Worm (Caenorhabditis elegans): Measurements from ENCODE around the gene eef-1B.2.

Gene eef-1B.2

DNA sequence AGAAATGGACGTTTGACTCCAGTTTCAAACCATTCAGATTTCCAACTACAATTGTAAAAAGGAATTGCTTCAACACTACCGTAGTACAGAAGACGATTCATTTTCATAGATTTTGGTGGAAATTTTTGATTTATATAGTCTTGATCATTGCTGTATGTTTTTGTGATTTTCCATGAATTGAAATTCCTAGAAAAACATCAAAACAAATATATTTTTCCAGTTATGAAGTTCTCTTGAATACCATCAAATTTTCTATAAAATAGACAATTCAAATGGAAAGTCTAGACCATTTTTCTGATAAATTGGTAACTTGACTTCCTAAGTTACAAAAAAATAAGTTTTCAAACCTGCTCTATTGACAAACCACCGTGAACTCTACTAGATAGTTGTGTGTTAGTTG is 31.7 kb downstream of the eef-1B.2 start, which contains the start of gene srt-48:
Gene srt-48 (minus strand): TSS at position 101 of the 400 bp plus-strand sequence.
- TF ChIP-seq dpl-1 (GFP tag; optimal IDR thresholded peaks at IDR 0.05) (no peak), ztf-11 (tag; optimal IDR thresholded peaks at IDR 0.05) (no peak), pag-3 (tag; optimal IDR thresholded peaks at IDR 0.05; ENCODE audit: borderline replicate concordance, insufficient read depth) (no peak), hpl-2 (GFP tag; optimal IDR thresholded peaks at IDR 0.05) (no peak), nhr-84 (tag; optimal IDR thresholded peaks at IDR 0.05) (no peak), lin-39 (tag; optimal IDR thresholded peaks at IDR 0.05) (no peak), ces-1 (GFP tag; optimal IDR thresholded peaks at IDR 0.05) (no peak), tbx-2 (tag; optimal IDR thresholded peaks at IDR 0.05) (no peak), alr-1 (tag; optimal IDR thresholded peaks at IDR 0.05; ENCODE audit: borderline replicate concordance) (no peak), lin-14 (GFP tag; optimal IDR thresholded peaks at IDR 0.05) (no peak), swsn-7 (tag; optimal IDR thresholded peaks at IDR 0.05) (no peak), vab-15 (tag; optimal IDR thresholded peaks at IDR 0.05) (no peak), jun-1 (tag; optimal IDR thresholded peaks at IDR 0.05) (no peak), aly-2 (tag; optimal IDR thresholded peaks at IDR 0.05) (no peak), ceh-8 (GFP tag; optimal IDR thresholded peaks at IDR 0.05) (no peak)

DNA sequence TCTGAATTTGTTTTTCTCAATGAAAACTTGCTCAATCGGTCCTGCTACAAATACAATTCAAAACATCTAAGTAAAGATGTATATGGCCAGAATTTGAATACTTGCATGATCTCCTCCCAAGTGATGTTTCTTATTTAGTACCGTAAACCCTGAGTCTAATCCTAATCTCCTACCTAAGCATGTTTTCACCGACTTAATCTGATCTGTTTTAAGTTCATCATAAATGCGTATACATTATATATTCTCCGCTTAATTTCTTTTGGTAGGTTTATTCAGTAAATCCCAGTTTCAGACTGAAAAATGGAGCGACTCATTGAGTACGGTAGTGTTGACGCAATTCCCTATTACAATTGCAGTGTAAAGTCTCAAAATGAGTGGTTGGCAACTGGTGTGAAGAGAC is 37.3 kb downstream of the eef-1B.2 start, which contains the start of gene srt-50:
Gene srt-50 (plus strand): TSS at position 301 of the 400 bp plus-strand sequence.
- TF ChIP-seq nhr-71 (tag; optimal IDR thresholded peaks at IDR 0.05) (no peak), ceh-90 (tag; optimal IDR thresholded peaks at IDR 0.05) (no peak), nhr-20 (tag; optimal IDR thresholded peaks at IDR 0.05) (no peak), ets-5 (GFP tag; IDR thresholded peaks at IDR 0.05) (no peak), pag-3 (tag; optimal IDR thresholded peaks at IDR 0.05; ENCODE audit: borderline replicate concordance, insufficient read depth) (no peak), unc-86 (tag; optimal IDR thresholded peaks at IDR 0.05) (no peak), elt-2 (tag; optimal IDR thresholded peaks at IDR 0.05) (no peak), pqm-1 (tag; optimal IDR thresholded peaks at IDR 0.05) (no peak), fkh-4 (tag; optimal IDR thresholded peaks at IDR 0.05; ENCODE audit: borderline replicate concordance) (no peak), unc-98 (GFP tag; IDR thresholded peaks at IDR 0.05) (no peak), Y116A8C.19 (tag; optimal IDR thresholded peaks at IDR 0.05; ENCODE audit: borderline replicate concordance) (no peak), sox-4 (tag; optimal IDR thresholded peaks at IDR 0.05) (no peak), lin-13 (GFP tag; optimal IDR thresholded peaks at IDR 0.05) (no peak), jun-1 (tag; optimal IDR thresholded peaks at IDR 0.05) (no peak), nhr-77 (tag; optimal IDR thresholded peaks at IDR 0.05) (no peak), lin-15B (tag; optimal IDR thresholded peaks at IDR 0.05) (no peak), rnt-1 (tag; optimal IDR thresholded peaks at IDR 0.05) (no peak)

Measured in whole organism, L1 larva.